Worm (Caenorhabditis elegans) whole organism, L4 larva: ENCODE results near the gene gpr-1.

ENCODE experiments used
- F10B5.3 ChIP-seq: sonication (generic microtip); optimal IDR thresholded peaks from 2 replicates; lab custom pipeline; 2016; ENCODE audit warnings: mild to moderate bottlenecking, missing genetic modification characterization, missing compliant biosample characterization
- F44E2.7 ChIP-seq: fragments of 200-800 bp; sonication (Bioruptor generic); IDR thresholded peaks from 2 replicates; pipeline ENCODE4 v2.1.2; 2022; ENCODE audit warnings: missing genetic modification characterization, missing compliant biosample characterization
- T20F7.1 ChIP-seq: fragments of 200-800 bp; sonication (Bioruptor generic); optimal IDR thresholded peaks from 2 replicates; lab custom pipeline; 2018; ENCODE audit warnings: mild to moderate bottlenecking, missing genetic modification characterization, missing compliant biosample characterization
- aly-2 ChIP-seq: sonication (generic microtip); optimal IDR thresholded peaks from 2 replicates; lab custom pipeline; 2018; ENCODE audit warnings: missing biosample characterization, missing genetic modification characterization
- ceh-20 ChIP-seq: fragments of 200-800 bp; sonication (Bioruptor generic); IDR thresholded peaks from 2 replicates; pipeline ENCODE4 v1.3.6; 2022; ENCODE audit warnings: missing genetic modification reagents, missing genetic modification characterization, missing compliant biosample characterization
- ceh-32 ChIP-seq: sonication (generic microtip); optimal IDR thresholded peaks from 2 replicates; lab custom pipeline; 2016; ENCODE audit warnings: mild to moderate bottlenecking, missing genetic modification characterization, missing compliant biosample characterization; ENCODE audit not compliant: poor library complexity
- ceh-44 ChIP-seq: fragments of 200-800 bp; sonication (Bioruptor generic); IDR thresholded peaks from 2 replicates; pipeline ENCODE4 v1.3.6; 2022; ENCODE audit warnings: missing genetic modification reagents, missing genetic modification characterization, missing compliant biosample characterization
- ceh-82 ChIP-seq: sonication (generic microtip); optimal IDR thresholded peaks from 2 replicates; lab custom pipeline; 2017; ENCODE audit warnings: missing biosample characterization, missing genetic modification characterization
- ces-1 ChIP-seq: fragments of 150-350 bp; sonication (generic microtip); optimal IDR thresholded peaks from 4 replicates; lab custom pipeline; 2014; ENCODE audit warnings: missing biosample characterization, missing genetic modification reagents, missing genetic modification characterization
- ctbp-1 ChIP-seq: fragments of 200-800 bp; sonication (Bioruptor generic); IDR thresholded peaks from 2 replicates; pipeline ENCODE4 v1.3.6; 2022; ENCODE audit warnings: missing genetic modification reagents, missing genetic modification characterization, missing compliant biosample characterization
- daf-12 ChIP-seq: fragments of 150-350 bp; optimal IDR thresholded peaks from 2 replicates; lab custom pipeline; 2014; ENCODE audit warnings: missing biosample characterization, missing genetic modification reagents, missing genetic modification characterization
- daf-16 ChIP-seq, 3 experiments: sonication (generic microtip); optimal IDR thresholded peaks; 2 replicates each; lab custom pipeline; 2016 to 2017; ENCODE audit warnings: missing genetic modification characterization in 3 of 3, missing genetic modification reagents in 3 of 3, mild to moderate bottlenecking in 2 of 3, missing compliant biosample characterization in 2 of 3, missing biosample characterization in 1 of 3, moderate library complexity in 1 of 3
- dpl-1 ChIP-seq: fragments of 150-350 bp; optimal IDR thresholded peaks from 2 replicates; lab custom pipeline; 2014; ENCODE audit warnings: missing biosample characterization, missing genetic modification reagents, missing genetic modification characterization
- fkh-10 ChIP-seq: fragments of 150-350 bp; optimal IDR thresholded peaks from 2 replicates; lab custom pipeline; 2014; ENCODE audit warnings: missing biosample characterization, missing genetic modification reagents, missing genetic modification characterization
- fos-1 ChIP-seq: fragments of 150-350 bp; optimal IDR thresholded peaks from 2 replicates; lab custom pipeline; 2014; ENCODE audit warnings: missing biosample characterization, missing genetic modification characterization
- hlh-11 ChIP-seq: fragments of 200-800 bp; sonication (Bioruptor generic); optimal IDR thresholded peaks from 2 replicates; lab custom pipeline; 2018; ENCODE audit warnings: mild to moderate bottlenecking, missing genetic modification characterization, missing compliant biosample characterization
- hlh-30 ChIP-seq: sonication (generic microtip); optimal IDR thresholded peaks from 2 replicates; lab custom pipeline; 2017; ENCODE audit warnings: antibody characterized with exemption, mild to moderate bottlenecking, missing genetic modification characterization, missing compliant biosample characterization; ENCODE audit not compliant: insufficient read depth
- hmg-1.1 ChIP-seq: fragments of 200-800 bp; sonication (Bioruptor generic); IDR thresholded peaks from 2 replicates; pipeline ENCODE4 v1.3.6; 2022; ENCODE audit warnings: missing genetic modification reagents, missing genetic modification characterization, missing compliant biosample characterization
- lin-1 ChIP-seq: fragments of 200-800 bp; sonication (Bioruptor generic); IDR thresholded peaks from 2 replicates; pipeline ENCODE4 v1.3.6; 2022; ENCODE audit warnings: missing genetic modification reagents, missing genetic modification characterization, missing compliant biosample characterization
- lin-13 ChIP-seq: fragments of 150-350 bp; optimal IDR thresholded peaks from 2 replicates; lab custom pipeline; 2014; ENCODE audit warnings: missing biosample characterization, missing genetic modification reagents, missing genetic modification characterization
- lin-15B ChIP-seq: fragments of 150-350 bp; sonication (generic microtip); optimal IDR thresholded peaks from 3 replicates; lab custom pipeline; 2014; ENCODE audit warnings: missing biosample characterization, missing genetic modification characterization
- lin-38 ChIP-seq: fragments of 200-800 bp; sonication (Bioruptor generic); IDR thresholded peaks from 2 replicates; pipeline ENCODE4 v1.3.6; 2022; ENCODE audit warnings: missing genetic modification reagents, missing genetic modification characterization, missing compliant biosample characterization
- lin-39 ChIP-seq: fragments of 150-350 bp; optimal IDR thresholded peaks from 2 replicates; lab custom pipeline; 2014; ENCODE audit warnings: missing biosample characterization, missing genetic modification reagents, missing genetic modification characterization
- lsy-2 ChIP-seq, 2 experiments: fragments of 150-350 bp in 1 of 2; sonication (generic microtip) in 1 of 2; optimal IDR thresholded peaks; 2 replicates each; lab custom pipeline; 2014 to 2017; ENCODE audit warnings: missing biosample characterization in 2 of 2, missing genetic modification characterization in 2 of 2
- mep-1 ChIP-seq: fragments of 150-350 bp; sonication (generic microtip); optimal IDR thresholded peaks from 3 replicates; lab custom pipeline; 2014; ENCODE audit warnings: missing biosample characterization, missing genetic modification characterization
- mes-2 ChIP-seq: sonication (generic microtip); optimal IDR thresholded peaks from 2 replicates; lab custom pipeline; 2016; ENCODE audit warnings: missing genotype, mild to moderate bottlenecking, missing genetic modification characterization, missing compliant biosample characterization; ENCODE audit not compliant: poor library complexity, severe bottlenecking
- nhr-11 ChIP-seq: fragments of 150-350 bp; optimal IDR thresholded peaks from 2 replicates; lab custom pipeline; 2014; ENCODE audit warnings: missing biosample characterization, missing genetic modification characterization
- nhr-237 ChIP-seq: sonication (generic microtip); optimal IDR thresholded peaks from 2 replicates; lab custom pipeline; 2017; ENCODE audit warnings: missing biosample characterization, missing genetic modification characterization
- nhr-28 ChIP-seq: fragments of 150-350 bp; optimal IDR thresholded peaks from 2 replicates; lab custom pipeline; 2014; ENCODE audit warnings: missing biosample characterization, missing genetic modification characterization
- nhr-6 ChIP-seq: fragments of 150-350 bp; optimal IDR thresholded peaks from 2 replicates; lab custom pipeline; 2014; ENCODE audit warnings: missing biosample characterization, missing genetic modification characterization
- nhr-77 ChIP-seq: fragments of 150-350 bp; optimal IDR thresholded peaks from 2 replicates; lab custom pipeline; 2014; ENCODE audit warnings: missing biosample characterization, missing genetic modification characterization
- pha-4 ChIP-seq, 2 experiments: fragments of 150-350 bp in 1 of 2; fragments of 200-800 bp in 1 of 2; sonication (Bioruptor generic) in 1 of 2; IDR thresholded peaks in 1 of 2; optimal IDR thresholded peaks in 1 of 2; 2 replicates each; pipeline versions ENCODE4 v1.3.6 to Lab custom; 2014 to 2022; ENCODE audit warnings: missing genetic modification characterization in 2 of 2, missing genetic modification reagents in 2 of 2, missing biosample characterization in 1 of 2, missing compliant biosample characterization in 1 of 2
- rbr-2 ChIP-seq: sonication (generic microtip); optimal IDR thresholded peaks from 2 replicates; lab custom pipeline; 2016; ENCODE audit warnings: missing genotype, missing genetic modification characterization, missing compliant biosample characterization
- saeg-2 ChIP-seq: fragments of 200-800 bp; sonication (Bioruptor generic); IDR thresholded peaks from 2 replicates; pipeline ENCODE4 v1.3.6; 2022; ENCODE audit warnings: missing genetic modification reagents, missing genetic modification characterization, missing compliant biosample characterization
- set-16 ChIP-seq: fragments of 200-800 bp; sonication (Bioruptor generic); IDR thresholded peaks from 2 replicates; pipeline ENCODE4 v1.3.6; 2022; ENCODE audit warnings: missing genetic modification reagents, missing genetic modification characterization, missing compliant biosample characterization
- skn-1 ChIP-seq: fragments of 150-350 bp; optimal IDR thresholded peaks from 2 replicates; lab custom pipeline; 2014; ENCODE audit warnings: missing biosample characterization, missing genetic modification characterization
- spr-1 ChIP-seq: sonication (generic microtip); optimal IDR thresholded peaks from 2 replicates; lab custom pipeline; 2016; ENCODE audit warnings: mild to moderate bottlenecking, missing genetic modification characterization, missing compliant biosample characterization
- tag-97 ChIP-seq: fragments of 200-800 bp; sonication (Bioruptor generic); IDR thresholded peaks from 2 replicates; pipeline ENCODE4 v1.3.6; 2022; ENCODE audit warnings: missing genetic modification characterization, missing compliant biosample characterization
- unc-39 ChIP-seq: sonication (generic microtip); optimal IDR thresholded peaks from 2 replicates; lab custom pipeline; 2017; ENCODE audit warnings: missing biosample characterization, missing genetic modification characterization
- unc-62 ChIP-seq, 3 experiments: fragments of 150-350 bp in 1 of 3; sonication (generic microtip); optimal IDR thresholded peaks in 2 of 3; peaks in 1 of 3; 1 replicate in 1 of 3; 2 replicates in 2 of 3; lab custom pipeline; 2014 to 2017; ENCODE audit warnings: missing biosample characterization in 3 of 3, missing genetic modification characterization in 3 of 3, missing genetic modification reagents in 3 of 3, missing genotype in 1 of 3
- vab-7 ChIP-seq: fragments of 200-800 bp; sonication (Bioruptor generic); IDR thresholded peaks from 2 replicates; pipeline ENCODE4 v1.3.6; 2022; ENCODE audit warnings: missing genetic modification reagents, missing genetic modification characterization, missing compliant biosample characterization
- zfp-2 ChIP-seq: sonication (generic microtip); optimal IDR thresholded peaks from 2 replicates; lab custom pipeline; 2016; ENCODE audit warnings: mild to moderate bottlenecking, missing genetic modification characterization, missing compliant biosample characterization
- zip-11 ChIP-seq: fragments of 200-800 bp; sonication (Bioruptor generic); IDR thresholded peaks from 2 replicates; pipeline ENCODE4 v1.3.6; 2022; ENCODE audit warnings: missing genetic modification characterization, missing compliant biosample characterization

gpr-1 gene

DNA sequence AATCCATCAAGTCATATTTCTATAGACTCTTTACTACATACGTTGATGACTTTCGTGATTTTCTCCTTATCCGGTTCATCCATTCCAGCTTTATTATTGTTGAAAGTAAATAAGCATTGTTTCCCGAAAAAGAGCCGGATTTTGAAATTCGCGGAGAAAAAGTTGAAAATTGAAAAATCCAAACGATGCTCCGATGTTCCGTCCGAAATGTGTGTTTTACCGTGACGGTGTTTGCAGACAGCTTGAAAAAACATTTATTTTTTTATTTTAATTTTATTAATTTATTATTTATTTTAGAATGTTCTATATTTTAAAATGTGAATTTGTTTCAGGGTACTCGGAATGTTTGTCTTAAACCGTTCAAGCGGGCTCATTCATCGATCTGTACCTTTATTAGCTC is 2.1 kb downstream of the gpr-1 start, which contains the start of gene dnj-10:
dnj-10 (plus strand) TSS at position 333 of the 400 bp plus-strand sequence.
- TF ChIP-seq saeg-2 (GFP tag; lab: Robert Waterston, UW) (no peak), nhr-28 (peak; percentile 25), hlh-30 (peak; percentile 18), T20F7.1 (peak; percentile 95), lsy-2 (tag; optimal IDR thresholded peaks at IDR 0.05; lab: Kevin White, UChicago) (peak in 1 of 2 experiments; percentile 84), nhr-11 (tag; lab: Kevin White, UChicago) (no peak), tag-97 (GFP tag; lab: Robert Waterston, UW) (no peak), hmg-1.1 (GFP tag; lab: Robert Waterston, UW) (0 out of 2 replicates have a peak, but pooled peaks have one; percentile 8), daf-12 (no peak), dpl-1 (GFP tag; lab: Kevin White, UChicago) (peak; percentile 92), pha-4 (GFP tag; IDR thresholded peaks at IDR 0.05; lab: Robert Waterston, UW) (no peak), pha-4 (tag; optimal IDR thresholded peaks at IDR 0.05; lab: Kevin White, UChicago) (peak; percentile 61), rbr-2 (tag; lab: Kevin White, UChicago) (peak; percentile 8), spr-1 (no peak), lin-38 (peak; percentile 70), mes-2 (tag; lab: Kevin White, UChicago) (peak; percentile 69), ces-1 (no peak), set-16 (GFP tag; lab: Robert Waterston, UW) (no peak), ctbp-1 (GFP tag; lab: Robert Waterston, UW) (0 out of 2 replicates have a peak, but pooled peaks have one; percentile 27)
- TF ChIP-seq, all 104 proteins: peak for 11

ce11 chrIII:8636803-8637202 is 8.1 kb downstream of the gpr-1 start:
- TF ChIP-seq lsy-2 (tag; optimal IDR thresholded peaks at IDR 0.05; lab: Kevin White, UChicago) (peak in 1 of 2 experiments; percentile 44), ceh-32 (no peak), ceh-44 (GFP tag; lab: Robert Waterston, UW) (no peak), hlh-30 (peak; percentile 32), nhr-237 (tag; lab: Kevin White, UChicago) (no peak), fkh-10 (GFP tag; lab: Kevin White, UChicago) (no peak), daf-16 (GFP tag; optimal IDR thresholded peaks at IDR 0.05; lab: Kevin White, UChicago) (peak in 1 of 2 experiments; percentile 30), daf-16 (tag; optimal IDR thresholded peaks at IDR 0.05; lab: Kevin White, UChicago) (no peak), vab-7 (no peak), hmg-1.1 (GFP tag; lab: Robert Waterston, UW) (0 out of 2 replicates have a peak, but pooled peaks have one; percentile 10), unc-62 (GFP tag; optimal IDR thresholded peaks at IDR 0.05 in 1 of 2; lab: Kevin White, UChicago) (peak in 1 of 2 experiments; percentile 94), unc-62 (tag; optimal IDR thresholded peaks at IDR 0.05; lab: Kevin White, UChicago) (no peak), nhr-6 (tag; lab: Kevin White, UChicago) (no peak), lin-1 (GFP tag; lab: Robert Waterston, UW) (no peak), hlh-11 (tag; lab: Kevin White, UChicago) (no peak), zfp-2 (tag; lab: Kevin White, UChicago) (no peak), fos-1 (tag; lab: Kevin White, UChicago) (no peak), rbr-2 (tag; lab: Kevin White, UChicago) (peak; percentile 5), mep-1 (tag; lab: Kevin White, UChicago) (peak; percentile 27), aly-2 (no peak), F10B5.3 (tag; lab: Kevin White, UChicago) (no peak), zip-11 (GFP tag; lab: Robert Waterston, UW) (no peak), lin-39 (peak; percentile 11), F44E2.7 (no peak), lin-15B (tag; lab: Kevin White, UChicago) (no peak), dpl-1 (GFP tag; lab: Kevin White, UChicago) (no peak), ctbp-1 (GFP tag; lab: Robert Waterston, UW) (no peak), ceh-82 (tag; lab: Kevin White, UChicago) (no peak), unc-39 (tag; lab: Kevin White, UChicago) (no peak), lin-13 (GFP tag; lab: Kevin White, UChicago) (no peak), nhr-77 (tag; lab: Kevin White, UChicago) (no peak), skn-1 (tag; lab: Kevin White, UChicago) (no peak), ceh-20 (GFP tag; lab: Robert Waterston, UW) (0 out of 2 replicates have a peak, but pooled peaks have one; percentile 36)
- TF ChIP-seq, all 104 proteins: peak for 9
